Worm (Caenorhabditis elegans): ENCODE data around the gene T14G8.2.

DNA sequence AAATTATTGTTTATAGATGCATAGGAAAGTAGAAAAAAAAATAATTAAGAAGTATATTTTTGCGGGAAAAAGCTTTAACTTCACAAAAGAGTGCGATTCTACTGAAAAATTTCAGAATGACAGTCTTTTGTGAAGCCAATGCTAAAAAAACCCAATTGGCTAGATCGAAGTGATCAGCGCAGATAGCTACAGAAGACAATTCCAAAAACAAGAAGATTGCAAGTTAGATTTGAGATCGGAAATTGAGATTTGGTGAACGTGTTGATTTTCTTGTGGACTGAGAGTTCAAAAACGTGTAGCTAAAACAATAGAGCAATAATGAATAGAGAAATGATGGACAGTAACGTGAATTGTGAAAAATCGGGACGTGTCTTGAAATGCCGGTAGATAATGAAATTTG, 23.4 kb downstream of the T14G8.2 start:
- TF ChIP-seq ets-7 (tag; optimal IDR thresholded peaks at IDR 0.05) = no peak
- TF ChIP-seq hmg-4 (GFP tag; optimal IDR thresholded peaks at IDR 0.05) = no peak
- no peak for TF ChIP-seq hmbx-1 (tag; optimal IDR thresholded peaks at IDR 0.05)
- no peak for TF ChIP-seq F13C5.2 (tag; optimal IDR thresholded peaks at IDR 0.05)
- no peak for TF ChIP-seq tbx-37 (GFP tag; conservative IDR thresholded peaks at IDR 0.05)
- no peak for TF ChIP-seq flt-1 (GFP tag; IDR thresholded peaks at IDR 0.05)
